Worm (Caenorhabditis elegans) whole organism, L1 larva: ENCODE results near the gene fbxa-25.
A peak's percentile ranks its signal among the peaks of the same experiment; 100 is the strongest.

Experiments
- C34B4.2 ChIP-seq: sonication (generic microtip); optimal IDR thresholded peaks from 2 replicates; lab custom pipeline; 2017; ENCODE audit warnings: mild to moderate bottlenecking, missing genetic modification characterization, missing compliant biosample characterization
- F16B12.6 ChIP-seq: fragments of 150-350 bp; optimal IDR thresholded peaks from 2 replicates; lab custom pipeline; 2014; ENCODE audit warnings: missing biosample characterization, missing genetic modification characterization
- Y116A8C.19 ChIP-seq: sonication (generic microtip); optimal IDR thresholded peaks from 2 replicates; lab custom pipeline; 2016; ENCODE audit warnings: missing compliant biosample characterization, missing genetic modification characterization, borderline replicate concordance
- ama-1 ChIP-seq: fragments of 150-350 bp; optimal IDR thresholded peaks from 2 replicates; lab custom pipeline; 2014
- ceh-63 ChIP-seq: fragments of 200-800 bp; sonication (Bioruptor generic); optimal IDR thresholded peaks from 2 replicates; lab custom pipeline; 2018; ENCODE audit warnings: mild to moderate bottlenecking, missing genetic modification characterization, missing compliant biosample characterization
- ceh-90 ChIP-seq: sonication (generic microtip); optimal IDR thresholded peaks from 2 replicates; lab custom pipeline; 2016; ENCODE audit warnings: missing genetic modification characterization, missing compliant biosample characterization
- dsc-1 ChIP-seq: sonication (generic microtip); optimal IDR thresholded peaks from 2 replicates; lab custom pipeline; 2016; ENCODE audit warnings: mild to moderate bottlenecking, missing genetic modification characterization, missing compliant biosample characterization
- efl-1 ChIP-seq, 4 experiments: fragments of 150-350 bp; optimal IDR thresholded peaks in 3 of 4; peaks in 1 of 4; 1 replicate in 1 of 4; 2 replicates in 3 of 4; lab custom pipeline; 2014; ENCODE audit warnings: missing biosample characterization in 2 of 4, missing genetic modification characterization in 2 of 4, missing genetic modification reagents in 2 of 4
- efl-3 ChIP-seq: fragments of 200-800 bp; sonication (Bioruptor generic); optimal IDR thresholded peaks from 2 replicates; lab custom pipeline; 2018; ENCODE audit warnings: mild to moderate bottlenecking, missing genetic modification characterization, missing compliant biosample characterization
- elt-2 ChIP-seq: sonication (generic microtip); optimal IDR thresholded peaks from 2 replicates; lab custom pipeline; 2016; ENCODE audit warnings: missing genetic modification characterization, mild to moderate bottlenecking, inconsistent platforms, missing compliant biosample characterization, missing genetic modification reagents
- ets-5 ChIP-seq: fragments of 200-800 bp; sonication (Bioruptor generic); IDR thresholded peaks from 2 replicates; pipeline ENCODE4 v1.3.6; 2022; ENCODE audit warnings: missing genetic modification characterization, missing compliant biosample characterization
- fkh-10 ChIP-seq: sonication (generic microtip); optimal IDR thresholded peaks from 2 replicates; lab custom pipeline; 2017; ENCODE audit warnings: missing biosample characterization, missing genetic modification reagents, missing genetic modification characterization
- fkh-8 ChIP-seq: sonication (generic microtip); optimal IDR thresholded peaks from 2 replicates; lab custom pipeline; 2016; ENCODE audit warnings: mild to moderate bottlenecking, missing genetic modification characterization, missing compliant biosample characterization
- grh-1 ChIP-seq: fragments of 200-800 bp; sonication (Bioruptor generic); IDR thresholded peaks from 2 replicates; pipeline ENCODE4 v1.3.6; 2022; ENCODE audit warnings: missing genetic modification reagents, missing genetic modification characterization, missing compliant biosample characterization
- hlh-17 ChIP-seq: fragments of 200-800 bp; sonication (Bioruptor generic); optimal IDR thresholded peaks from 2 replicates; lab custom pipeline; 2018; ENCODE audit warnings: missing genetic modification characterization, mild to moderate bottlenecking, missing compliant biosample characterization, moderate library complexity, borderline replicate concordance
- hpl-2 ChIP-seq: fragments of 150-350 bp; optimal IDR thresholded peaks from 2 replicates; lab custom pipeline; 2014; ENCODE audit warnings: missing biosample characterization, missing genetic modification reagents, missing genetic modification characterization
- irx-1 ChIP-seq: sonication (generic microtip); optimal IDR thresholded peaks from 2 replicates; lab custom pipeline; 2016; ENCODE audit warnings: missing genetic modification characterization, missing compliant biosample characterization
- lin-13 ChIP-seq: fragments of 150-350 bp; optimal IDR thresholded peaks from 2 replicates; lab custom pipeline; 2014; ENCODE audit warnings: missing biosample characterization, missing genetic modification reagents, missing genetic modification characterization
- lin-15B ChIP-seq: fragments of 150-350 bp; sonication (generic microtip); optimal IDR thresholded peaks from 3 replicates; lab custom pipeline; 2014; ENCODE audit warnings: missing biosample characterization, missing genetic modification characterization
- lin-35 ChIP-seq, 2 experiments: fragments of 150-350 bp; optimal IDR thresholded peaks; 2 replicates each; lab custom pipeline; 2014; ENCODE audit warnings: missing biosample characterization in 2 of 2, missing genetic modification characterization in 2 of 2, missing genetic modification reagents in 2 of 2
- lin-39 ChIP-seq: fragments of 150-350 bp; optimal IDR thresholded peaks from 2 replicates; lab custom pipeline; 2014; ENCODE audit warnings: missing biosample characterization, missing genetic modification reagents, missing genetic modification characterization
- mab-9 ChIP-seq: fragments of 200-800 bp; sonication (Bioruptor generic); IDR thresholded peaks from 2 replicates; pipeline ENCODE4 v1.3.6; 2022; ENCODE audit warnings: missing genetic modification reagents, missing genetic modification characterization, missing compliant biosample characterization
- mdl-1 ChIP-seq, 2 experiments: fragments of 150-350 bp; optimal IDR thresholded peaks; 2 replicates each; lab custom pipeline; 2014 to 2017; ENCODE audit warnings: missing biosample characterization in 2 of 2, missing genetic modification characterization in 2 of 2, inconsistent platforms in 1 of 2
- nhr-11 ChIP-seq: fragments of 150-350 bp; optimal IDR thresholded peaks from 2 replicates; lab custom pipeline; 2014; ENCODE audit warnings: missing biosample characterization, missing genetic modification characterization
- nhr-71 ChIP-seq: sonication (generic microtip); optimal IDR thresholded peaks from 2 replicates; lab custom pipeline; 2016; ENCODE audit warnings: mild to moderate bottlenecking, missing genetic modification characterization, moderate library complexity, missing compliant biosample characterization
- nhr-90 ChIP-seq: sonication (generic microtip); optimal IDR thresholded peaks from 2 replicates; lab custom pipeline; 2016; ENCODE audit warnings: mild to moderate bottlenecking, missing genetic modification characterization, missing compliant biosample characterization; ENCODE audit not compliant: poor library complexity
- pag-3 ChIP-seq: sonication (generic microtip); optimal IDR thresholded peaks from 2 replicates; lab custom pipeline; 2017; ENCODE audit warnings: missing genetic modification characterization, mild to moderate bottlenecking, missing compliant biosample characterization, antibody characterized with exemption, borderline replicate concordance; ENCODE audit not compliant: insufficient read depth
- pqm-1 ChIP-seq: sonication (generic microtip); optimal IDR thresholded peaks from 3 replicates; lab custom pipeline; 2017; ENCODE audit warnings: missing biosample characterization, missing genetic modification characterization
- skn-1 ChIP-seq: fragments of 150-350 bp; optimal IDR thresholded peaks from 2 replicates; lab custom pipeline; 2014; ENCODE audit warnings: missing biosample characterization, missing genetic modification characterization
- sptf-1 ChIP-seq: fragments of 150-350 bp; optimal IDR thresholded peaks from 2 replicates; lab custom pipeline; 2014; ENCODE audit warnings: missing biosample characterization, missing genetic modification characterization
- swsn-7 ChIP-seq: sonication (generic microtip); optimal IDR thresholded peaks from 2 replicates; lab custom pipeline; 2016; ENCODE audit warnings: missing genetic modification characterization, missing compliant biosample characterization
- unc-30 ChIP-seq: sonication (generic microtip); optimal IDR thresholded peaks from 2 replicates; lab custom pipeline; 2017; ENCODE audit warnings: missing biosample characterization, missing genetic modification characterization
- unc-62 ChIP-seq: fragments of 150-350 bp; optimal IDR thresholded peaks from 2 replicates; lab custom pipeline; 2014; ENCODE audit warnings: missing biosample characterization, missing genetic modification reagents, missing genetic modification characterization
- vab-15 ChIP-seq: sonication (generic microtip); optimal IDR thresholded peaks from 2 replicates; lab custom pipeline; 2017; ENCODE audit warnings: missing genotype, mild to moderate bottlenecking, missing genetic modification characterization, missing compliant biosample characterization
- ztf-11 ChIP-seq, 2 experiments: sonication (generic microtip); optimal IDR thresholded peaks; 2 replicates each; lab custom pipeline; 2016 to 2017; ENCODE audit warnings: missing genetic modification characterization in 2 of 2, missing biosample characterization in 1 of 2, missing compliant biosample characterization in 1 of 2

Gene fbxa-25

ce11 chrIII:1323555-1323954 lies 25.7 kb downstream of the fbxa-25 start (continued):
- TF ChIP-seq nhr-11 (tag; lab: Kevin White, UChicago) (no peak), sptf-1 (tag; lab: Kevin White, UChicago) (no peak), ztf-11 (tag; optimal IDR thresholded peaks at IDR 0.05; lab: Kevin White, UChicago) (no peak), hpl-2 (GFP tag; lab: Kevin White, UChicago) (no peak), pqm-1 (peak; percentile 89), dsc-1 (tag; lab: Kevin White, UChicago) (no peak), pag-3 (tag; lab: Kevin White, UChicago) (no peak)
- TF ChIP-seq, all 84 proteins: peak for 4

ce11 chrIII:1321561-1321960 lies 27.7 kb downstream of the fbxa-25 start, which contains the start of gene fbxa-15:
fbxa-15 (minus strand) TSS chrIII:1321661.
- TF ChIP-seq swsn-7 (tag; lab: Kevin White, UChicago) (no peak), grh-1 (no peak), ama-1 (no peak), hpl-2 (GFP tag; lab: Kevin White, UChicago) (no peak), C34B4.2 (tag; lab: Kevin White, UChicago) (no peak), lin-35 (GFP tag; optimal IDR thresholded peaks at IDR 0.05; lab: Kevin White, UChicago) (no peak), unc-30 (no peak), fkh-10 (GFP tag; lab: Kevin White, UChicago) (no peak), hlh-17 (GFP tag; lab: Kevin White, UChicago) (no peak), lin-15B (no peak), mdl-1 (tag; optimal IDR thresholded peaks at IDR 0.05; lab: Kevin White, UChicago) (no peak), ceh-63 (GFP tag; lab: Kevin White, UChicago) (no peak), fkh-8 (tag; lab: Kevin White, UChicago) (no peak), skn-1 (tag; lab: Kevin White, UChicago) (no peak), irx-1 (tag; lab: Kevin White, UChicago) (no peak), vab-15 (tag; lab: Kevin White, UChicago) (no peak)

DNA sequence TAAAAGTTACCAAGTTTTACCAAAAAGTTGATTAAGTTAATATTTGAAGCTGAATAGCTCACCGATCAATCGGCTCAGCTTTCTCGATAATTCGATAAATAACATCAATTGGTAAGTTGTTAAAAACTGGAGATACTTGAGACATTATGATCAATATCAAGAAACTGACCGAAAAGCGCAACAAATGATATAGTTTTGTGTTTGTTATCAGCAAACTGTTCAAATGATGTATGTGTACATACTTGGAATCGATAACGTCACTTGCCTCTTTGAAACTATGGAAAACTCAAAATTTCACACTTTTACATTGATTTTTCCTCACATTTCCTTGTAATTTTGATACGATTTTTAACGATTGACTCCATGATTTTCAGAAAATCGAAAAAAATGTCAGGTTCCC lies 34.2 kb downstream of the fbxa-25 start, which contains the start of the genes fbxa-80 and fbxa-19:
Gene fbxa-80, minus strand, starts transcription at position 173 of the 400 bp plus-strand sequence.
Gene fbxa-19, plus strand, starts transcription at position 364 of the 400 bp plus-strand sequence.
- peak; percentile 33 for TF ChIP-seq elt-2 (tag; lab: Kevin White, UChicago)
- TF ChIP-seq grh-1, result no peak

- no peak for TF ChIP-seq efl-1 (optimal IDR thresholded peaks at IDR 0.05; lab: Kevin White, UChicago)
- TF ChIP-seq efl-1 (GFP tag; optimal IDR thresholded peaks at IDR 0.05 in 1 of 2; lab: Kevin White, UChicago), result peak in 1 of 2 experiments; percentile 24
- no peak for TF ChIP-seq lin-39
Measured at ce11 chrIII:1314283-1314682, 35.0 kb downstream of the fbxa-25 start.

ce11 chrIII:1311367-1311766 lies 37.9 kb downstream of the fbxa-25 start:
- TF ChIP-seq ztf-11 (tag; optimal IDR thresholded peaks at IDR 0.05; lab: Kevin White, UChicago) (no peak), grh-1 (no peak), F16B12.6 (tag; lab: Kevin White, UChicago) (no peak), ets-5 (GFP tag; lab: Robert Waterston, UW) (no peak), lin-13 (no peak), nhr-90 (tag; lab: Kevin White, UChicago) (no peak), pqm-1 (no peak), Y116A8C.19 (tag; lab: Kevin White, UChicago) (no peak), ceh-90 (tag; lab: Kevin White, UChicago) (no peak), nhr-71 (tag; lab: Kevin White, UChicago) (no peak)
- TF ChIP-seq, all 84 proteins: peak for 0

DNA sequence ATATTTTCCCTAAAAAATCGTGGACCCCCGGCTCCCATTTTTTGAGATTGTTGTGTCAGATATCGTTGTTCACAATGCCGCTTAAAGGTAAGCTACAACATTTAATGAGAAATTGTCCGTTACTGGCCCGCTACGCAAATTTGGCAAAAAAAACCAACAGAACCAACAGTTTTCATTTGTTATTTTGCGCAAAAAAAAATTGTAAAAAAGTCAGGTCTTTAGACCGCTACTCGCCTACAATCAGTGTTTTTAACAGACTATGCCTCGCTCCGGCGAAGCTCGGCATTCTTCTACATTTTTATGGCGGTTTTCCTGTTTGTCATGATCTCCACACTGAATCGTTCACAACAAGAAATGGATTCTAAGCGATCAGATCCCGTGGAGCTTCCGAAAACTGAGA lies 40.4 kb downstream of the fbxa-25 start, which contains the start of gene Y82E9BL.12:
Gene Y82E9BL.12, plus strand, starts transcription at position 301 of the 400 bp plus-strand sequence.
- TF ChIP-seq efl-1 (optimal IDR thresholded peaks at IDR 0.05; lab: Kevin White, UChicago) (no peak), efl-1 (GFP tag; optimal IDR thresholded peaks at IDR 0.05 in 1 of 2; lab: Kevin White, UChicago) (peak in 1 of 2 experiments; percentile 6), lin-35 (GFP tag; optimal IDR thresholded peaks at IDR 0.05; lab: Kevin White, UChicago) (no peak), mab-9 (GFP tag; lab: Robert Waterston, UW) (no peak), hlh-17 (GFP tag; lab: Kevin White, UChicago) (no peak), unc-62 (GFP tag; lab: Kevin White, UChicago) (no peak), efl-3 (GFP tag; lab: Kevin White, UChicago) (no peak)
